Fruit fly (Drosophila melanogaster): ENCODE results near the gene CG42613.

CG42613 gene

DNA sequence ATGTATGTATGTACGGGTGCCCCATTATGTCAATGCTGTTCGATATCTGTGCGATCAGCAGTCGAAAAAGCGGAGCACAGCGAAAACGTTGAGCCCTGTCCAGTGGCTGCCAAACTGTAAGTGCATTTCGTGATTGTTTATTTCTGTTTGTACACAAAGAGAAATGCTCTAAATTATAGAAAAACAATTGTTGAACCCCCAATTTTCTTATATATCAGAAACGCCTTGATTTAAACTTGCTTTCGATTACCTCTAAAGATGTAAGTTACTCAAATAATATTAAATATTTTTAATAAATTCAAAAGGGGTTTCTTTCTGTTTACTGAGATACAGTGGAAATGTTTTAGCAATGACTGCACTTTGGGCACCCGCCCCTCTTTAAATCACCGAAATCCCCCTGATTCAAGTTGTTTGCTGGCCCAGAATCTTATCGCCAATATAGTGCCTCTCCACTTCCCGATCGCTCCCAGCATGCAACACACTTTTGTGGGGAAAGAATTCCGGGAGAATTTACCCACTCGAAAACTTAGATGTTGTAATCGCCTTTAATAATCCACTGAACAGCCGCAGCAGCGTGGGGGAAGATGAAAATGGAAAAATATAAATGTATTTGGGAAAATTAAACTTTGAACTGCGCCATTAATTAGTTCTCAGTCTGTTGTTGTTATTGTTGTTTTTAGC, 85.9 kb downstream of the CG42613 start (continued):
- TF ChIP-seq D (optimal IDR thresholded peaks at IDR 0.05) (no peak), D (GFP tag; optimal IDR thresholded peaks at IDR 0.05) (peak; percentile 62), fu2 (GFP tag; optimal IDR thresholded peaks at IDR 0.05) (no peak), chif (GFP tag; optimal IDR thresholded peaks at IDR 0.05) (peak in 1 of 2 experiments; percentile 15), CG7786 (GFP tag; optimal IDR thresholded peaks at IDR 0.05) (no peak), wdn (GFP tag; IDR thresholded peaks at IDR 0.05) (no peak), CG16815 (GFP tag; optimal IDR thresholded peaks at IDR 0.05) (no peak), Xbp1 (GFP tag; optimal IDR thresholded peaks at IDR 0.05) (peak; percentile 45), kni (GFP tag; optimal IDR thresholded peaks at IDR 0.05) (no peak), Antp (GFP tag; optimal IDR thresholded peaks at IDR 0.05) (no peak), ewg (GFP tag; optimal IDR thresholded peaks at IDR 0.05) (peak; percentile 13), az2 (GFP tag; optimal IDR thresholded peaks at IDR 0.05) (peak; percentile 45), amos (GFP tag; IDR thresholded peaks at IDR 0.05; ENCODE audit: partially characterized antibody) (no peak), CG2202 (tag; optimal IDR thresholded peaks at IDR 0.05) (no peak), fd3F (GFP tag; optimal IDR thresholded peaks at IDR 0.05) (no peak), CG9437 (GFP tag; optimal IDR thresholded peaks at IDR 0.05) (peak; percentile 20), her (GFP tag; optimal IDR thresholded peaks at IDR 0.05) (no peak), onecut (GFP tag; IDR thresholded peaks at IDR 0.05) (no peak), CG1024 (GFP tag; IDR thresholded peaks at IDR 0.05) (peak; percentile 58), exex (tag; optimal IDR thresholded peaks at IDR 0.05) (no peak), CG18619 (GFP tag; optimal IDR thresholded peaks at IDR 0.05) (no peak), gcm (GFP tag; optimal IDR thresholded peaks at IDR 0.05) (peak; percentile 21), zen (tag; optimal IDR thresholded peaks at IDR 0.05) (no peak), esg (GFP tag; conservative IDR thresholded peaks at IDR 0.05) (no peak), Rx (GFP tag; IDR thresholded peaks at IDR 0.05) (0 out of 2 replicates have a peak, but pooled peaks have one; percentile 2), NC2α (GFP tag; optimal IDR thresholded peaks at IDR 0.05) (no peak), mam (GFP tag; optimal IDR thresholded peaks at IDR 0.05) (no peak), CG2120 (GFP tag; optimal IDR thresholded peaks at IDR 0.05) (no peak), Vsx1 (GFP tag; optimal IDR thresholded peaks at IDR 0.05) (no peak), scrt (GFP tag; optimal IDR thresholded peaks at IDR 0.05) (no peak), C15 (GFP tag; IDR thresholded peaks at IDR 0.05) (no peak), CG2712 (tag; optimal IDR thresholded peaks at IDR 0.05) (peak; percentile 71), CG4328 (GFP tag; optimal IDR thresholded peaks at IDR 0.05) (no peak), Camta (GFP tag; optimal IDR thresholded peaks at IDR 0.05) (no peak), fru (optimal IDR thresholded peaks at IDR 0.05) (no peak), ind (GFP tag; optimal IDR thresholded peaks at IDR 0.05) (no peak), eyg (GFP tag; optimal IDR thresholded peaks at IDR 0.05) (no peak), gem (tag; optimal IDR thresholded peaks at IDR 0.05) (peak; percentile 74), CG13123 (GFP tag; optimal IDR thresholded peaks at IDR 0.05) (no peak), sima (GFP tag; optimal IDR thresholded peaks at IDR 0.05) (no peak), CG8388 (GFP tag; optimal IDR thresholded peaks at IDR 0.05) (peak; percentile 64), so (GFP tag; IDR thresholded peaks at IDR 0.05) (no peak), CG3163 (GFP tag; optimal IDR thresholded peaks at IDR 0.05) (no peak), Chrac-16 (GFP tag; optimal IDR thresholded peaks at IDR 0.05) (peak; percentile 24), CG11560 (tag; IDR thresholded peaks at IDR 0.05) (no peak), chn (GFP tag; optimal IDR thresholded peaks at IDR 0.05) (no peak), inv (GFP tag; IDR thresholded peaks at IDR 0.05; ENCODE audit: partially characterized antibody) (no peak), CG7987 (GFP tag; optimal IDR thresholded peaks at IDR 0.05) (no peak), CG4404 (GFP tag; IDR thresholded peaks at IDR 0.05) (no peak), cad (GFP tag; optimal IDR thresholded peaks at IDR 0.05) (peak; percentile 38), CG14014 (GFP tag; IDR thresholded peaks at IDR 0.05) (no peak), Hmr (GFP tag; optimal IDR thresholded peaks at IDR 0.05) (no peak)
